Worm (Caenorhabditis elegans) whole organism, L3 larva: ENCODE data around the gene lido-17.

Experiments
- fkh-10 ChIP-seq: sonication (generic microtip); optimal IDR thresholded peaks from 2 replicates; lab custom pipeline; 2017; ENCODE audit warnings: missing biosample characterization, missing genetic modification reagents, missing genetic modification characterization
- nhr-76 ChIP-seq: fragments of 150-350 bp; sonication (generic microtip); optimal IDR thresholded peaks from 5 replicates; lab custom pipeline; 2014; ENCODE audit warnings: missing biosample characterization, missing genetic modification characterization

DNA sequence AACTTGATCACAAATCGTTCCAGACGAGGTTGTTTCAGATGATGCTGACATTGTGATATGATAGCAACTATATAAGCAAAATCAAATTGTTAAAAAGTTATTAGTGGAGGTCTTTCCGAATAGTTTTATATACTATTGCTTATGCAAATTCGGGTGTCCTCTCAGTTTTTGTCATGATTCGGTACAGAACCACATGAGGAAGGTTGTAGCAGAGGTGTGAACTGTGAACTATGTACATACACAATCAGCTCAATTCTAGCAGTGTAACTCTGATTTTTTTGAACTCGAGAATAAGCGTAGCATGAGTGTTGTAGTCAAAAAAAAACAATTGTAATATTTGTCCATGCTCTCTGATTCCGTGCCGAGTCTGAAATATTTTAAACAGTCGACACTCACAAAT is 10.5 kb upstream of the lido-17 start, which contains the start of gene Y51B9A.6:
- TF ChIP-seq nhr-76 (tag; lab: Kevin White, UChicago): no peak
- no peak for TF ChIP-seq fkh-10
